Fruit fly (Drosophila melanogaster): Measurements from ENCODE around the gene Cdc5.

- TF ChIP-seq pan (optimal IDR thresholded peaks at IDR 0.05) (no peak), CG8478 (optimal IDR thresholded peaks at IDR 0.05) (no peak), usp (GFP tag; optimal IDR thresholded peaks at IDR 0.05) (no peak), EcR (GFP tag; optimal IDR thresholded peaks at IDR 0.05) (no peak), Dll (optimal IDR thresholded peaks at IDR 0.05) (no peak), psq (optimal IDR thresholded peaks at IDR 0.05) (no peak)
These were observed 26.9 kb upstream of the Cdc5 start for dm6 chr3L:388094-388493.
